Worm (Caenorhabditis elegans): ENCODE data around the gene srh-15.

The srh-15 gene

ce11 chrV:13309806-13310205 is 11.0 kb upstream of the srh-15 start:
- TF ChIP-seq med-1 (GFP tag; optimal IDR thresholded peaks at IDR 0.05; ENCODE audit: insufficient read depth) = no peak
- no peak for TF ChIP-seq tab-1 (GFP tag; IDR thresholded peaks at IDR 0.05)
- TF ChIP-seq ref-1 (GFP tag; conservative IDR thresholded peaks at IDR 0.05) = no peak
- no peak for TF ChIP-seq T22C8.4 (GFP tag; IDR thresholded peaks at IDR 0.05)
- no peak for TF ChIP-seq cog-1 (tag; optimal IDR thresholded peaks at IDR 0.05)
- no peak for TF ChIP-seq klf-2 (GFP tag; conservative IDR thresholded peaks at IDR 0.05)
- no peak for TF ChIP-seq ztf-29 (GFP tag; IDR thresholded peaks at IDR 0.05)
- no peak for TF ChIP-seq ztf-23 (GFP tag; IDR thresholded peaks at IDR 0.05)
- no peak for TF ChIP-seq flt-1 (GFP tag; IDR thresholded peaks at IDR 0.05)

DNA sequence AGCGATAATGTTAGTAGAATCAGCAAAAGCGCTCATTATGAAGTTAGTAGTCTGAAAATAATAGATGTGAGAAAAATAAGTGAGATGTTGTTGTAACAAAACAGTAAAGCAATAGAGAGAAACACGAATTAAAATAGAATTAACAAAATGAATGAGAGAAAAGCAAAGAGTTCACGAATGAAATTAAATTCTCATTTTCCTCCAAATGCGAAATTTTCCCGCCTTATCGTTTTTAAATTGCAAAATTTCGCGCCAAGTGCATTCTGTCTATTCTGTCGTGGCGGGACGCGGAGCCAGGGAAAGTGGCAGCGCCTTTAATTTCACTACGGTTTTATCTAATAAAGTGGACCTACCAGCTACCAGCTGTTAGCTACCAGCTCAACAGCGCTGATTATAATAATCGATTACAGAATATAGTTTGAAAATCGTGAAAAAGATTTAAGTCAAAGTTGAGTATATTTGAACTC is 8.5 kb upstream of the srh-15 start, which contains the start of gene nasp-2:
nasp-2 (minus strand) TSS at position 51 of the 467 bp plus-strand sequence.
- no peak for TF ChIP-seq klf-2 (GFP tag; conservative IDR thresholded peaks at IDR 0.05)
- TF ChIP-seq T22C8.4 (GFP tag; IDR thresholded peaks at IDR 0.05) = no peak
- TF ChIP-seq ref-1 (GFP tag; conservative IDR thresholded peaks at IDR 0.05) = no peak
- no peak for TF ChIP-seq cog-1 (tag; optimal IDR thresholded peaks at IDR 0.05)
- TF ChIP-seq tab-1 (GFP tag; IDR thresholded peaks at IDR 0.05) = no peak
- TF ChIP-seq ztf-23 (GFP tag; IDR thresholded peaks at IDR 0.05) = no peak
- no peak for TF ChIP-seq med-1 (GFP tag; optimal IDR thresholded peaks at IDR 0.05; ENCODE audit: insufficient read depth)
- no peak for TF ChIP-seq ztf-29 (GFP tag; IDR thresholded peaks at IDR 0.05)

DNA sequence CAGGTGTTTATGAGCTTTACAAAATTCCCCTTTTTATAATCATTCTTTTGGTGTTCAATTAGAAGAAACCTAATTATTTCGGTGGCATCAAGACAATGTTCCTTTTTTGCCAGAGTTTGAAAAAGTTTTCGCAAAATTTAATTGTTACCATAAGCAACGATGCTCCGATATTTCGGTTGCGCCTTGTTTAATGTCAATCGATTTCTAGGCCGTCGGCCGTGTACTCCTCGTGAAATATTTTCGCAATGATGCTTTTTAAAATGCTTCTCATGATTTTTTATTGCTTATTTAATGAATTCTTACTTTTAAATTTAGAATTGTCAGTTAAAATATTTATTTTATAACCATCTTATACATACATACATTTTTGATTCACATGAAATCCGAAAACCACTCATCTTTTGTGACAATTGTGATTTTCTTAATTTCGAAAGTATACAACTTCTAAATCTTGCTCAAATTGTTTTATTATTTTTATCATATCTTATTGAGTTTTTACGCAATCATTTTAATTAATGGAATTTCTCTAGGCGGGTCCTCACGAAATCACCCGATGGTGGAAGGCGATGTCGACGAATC is 7.6 kb upstream of the srh-15 start, which contains the start of gene C50B6.3:
C50B6.3 (plus strand) TSS at position 529 of the 579 bp plus-strand sequence.
- TF ChIP-seq T22C8.4 (GFP tag; IDR thresholded peaks at IDR 0.05) (peak; percentile 69), flt-1 (GFP tag; IDR thresholded peaks at IDR 0.05) (no peak), klf-2 (GFP tag; conservative IDR thresholded peaks at IDR 0.05) (no peak), tab-1 (GFP tag; IDR thresholded peaks at IDR 0.05) (no peak), ztf-23 (GFP tag; IDR thresholded peaks at IDR 0.05) (0 out of 2 replicates have a peak, but pooled peaks have one; percentile 62), ref-1 (GFP tag; conservative IDR thresholded peaks at IDR 0.05) (no peak), ztf-29 (GFP tag; IDR thresholded peaks at IDR 0.05) (no peak), med-1 (GFP tag; optimal IDR thresholded peaks at IDR 0.05; ENCODE audit: insufficient read depth) (no peak), cog-1 (tag; optimal IDR thresholded peaks at IDR 0.05) (no peak)

- TF ChIP-seq tab-1 (GFP tag; IDR thresholded peaks at IDR 0.05) (0 out of 2 replicates have a peak, but pooled peaks have one; percentile 31), klf-2 (GFP tag; conservative IDR thresholded peaks at IDR 0.05) (0 out of 2 replicates have a peak, but pooled peaks have one; percentile 8)
Measured at ce11 chrV:13317247-13317646, 3.5 kb upstream of the srh-15 start.

DNA sequence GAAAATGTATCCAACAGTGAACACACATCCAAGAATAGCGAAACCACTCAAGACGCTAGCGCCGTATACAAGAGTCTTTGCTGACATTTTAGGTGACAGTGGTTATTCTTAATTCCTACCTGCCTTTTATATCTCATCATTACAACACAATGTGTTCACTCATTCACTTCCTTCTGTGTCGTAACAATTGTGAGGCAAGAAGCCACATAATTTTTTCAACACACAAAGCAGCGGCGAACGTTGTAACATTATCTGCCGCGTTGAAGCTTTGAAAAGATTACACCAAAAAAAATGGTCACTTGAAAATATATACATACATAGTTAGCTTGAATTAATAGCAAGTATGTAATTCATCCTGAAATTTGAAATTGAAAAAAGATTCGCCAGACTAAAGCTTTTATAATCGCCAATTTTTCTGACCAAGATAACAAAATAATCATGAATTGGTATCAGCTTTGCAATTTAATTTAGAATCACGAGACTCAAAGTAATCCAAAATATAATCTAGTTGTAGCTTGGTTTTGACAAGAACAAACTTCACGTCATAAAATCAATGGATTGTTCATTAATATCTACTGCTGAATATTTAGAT is 2.8 kb upstream of the srh-15 start, which contains the start of the genes col-161 and srh-18:
col-161 (minus strand) TSS at position 101 of the 592 bp plus-strand sequence.
srh-18 (plus strand) TSS at position 542 of the 592 bp plus-strand sequence.
- no peak for TF ChIP-seq med-1 (GFP tag; optimal IDR thresholded peaks at IDR 0.05; ENCODE audit: insufficient read depth)
- no peak for TF ChIP-seq ztf-23 (GFP tag; IDR thresholded peaks at IDR 0.05)
- TF ChIP-seq ztf-29 (GFP tag; IDR thresholded peaks at IDR 0.05) = no peak
- TF ChIP-seq T22C8.4 (GFP tag; IDR thresholded peaks at IDR 0.05) = no peak
- no peak for TF ChIP-seq tab-1 (GFP tag; IDR thresholded peaks at IDR 0.05)
- no peak for TF ChIP-seq klf-2 (GFP tag; conservative IDR thresholded peaks at IDR 0.05)
- no peak for TF ChIP-seq flt-1 (GFP tag; IDR thresholded peaks at IDR 0.05)
- no peak for TF ChIP-seq ref-1 (GFP tag; conservative IDR thresholded peaks at IDR 0.05)
- TF ChIP-seq cog-1 (tag; optimal IDR thresholded peaks at IDR 0.05) = no peak

ce11 chrV:13324933-13325760 is 4.4 kb downstream of the srh-15 start, which contains the start of gene C50B6.7:
Gene C50B6.7 (minus strand): TSS chrV:13324983.
- TF ChIP-seq klf-2 (GFP tag; conservative IDR thresholded peaks at IDR 0.05) (no peak), T22C8.4 (GFP tag; IDR thresholded peaks at IDR 0.05) (no peak), tab-1 (GFP tag; IDR thresholded peaks at IDR 0.05) (no peak), ref-1 (GFP tag; conservative IDR thresholded peaks at IDR 0.05) (no peak), flt-1 (GFP tag; IDR thresholded peaks at IDR 0.05) (no peak), med-1 (GFP tag; optimal IDR thresholded peaks at IDR 0.05; ENCODE audit: insufficient read depth) (no peak), ztf-29 (GFP tag; IDR thresholded peaks at IDR 0.05) (no peak), cog-1 (tag; optimal IDR thresholded peaks at IDR 0.05) (no peak), ztf-23 (GFP tag; IDR thresholded peaks at IDR 0.05) (no peak)

DNA sequence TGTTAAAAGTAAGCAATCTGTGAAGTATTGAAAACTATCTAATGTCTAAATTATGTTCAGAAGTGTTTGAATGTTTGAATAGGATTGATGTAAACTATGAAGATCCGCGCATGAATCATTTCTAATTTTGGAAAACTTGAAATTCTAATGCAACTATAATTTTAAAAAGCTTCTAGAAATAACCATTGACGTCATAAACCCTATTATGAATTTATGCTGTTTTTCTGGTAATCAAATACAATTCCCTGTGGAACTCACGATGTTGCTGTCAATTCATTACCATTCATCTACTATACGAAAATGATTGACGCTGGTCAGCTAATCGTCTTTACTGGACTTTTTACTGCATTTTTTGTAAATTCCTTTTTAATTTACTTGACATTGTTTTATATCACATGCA is 6.7 kb downstream of the srh-15 start, which contains the start of gene str-37:
str-37 (plus strand) TSS at position 301 of the 400 bp plus-strand sequence.
- TF ChIP-seq ztf-29 (GFP tag; IDR thresholded peaks at IDR 0.05) = no peak
- TF ChIP-seq klf-2 (GFP tag; conservative IDR thresholded peaks at IDR 0.05) = no peak
- TF ChIP-seq ztf-23 (GFP tag; IDR thresholded peaks at IDR 0.05) = no peak

DNA sequence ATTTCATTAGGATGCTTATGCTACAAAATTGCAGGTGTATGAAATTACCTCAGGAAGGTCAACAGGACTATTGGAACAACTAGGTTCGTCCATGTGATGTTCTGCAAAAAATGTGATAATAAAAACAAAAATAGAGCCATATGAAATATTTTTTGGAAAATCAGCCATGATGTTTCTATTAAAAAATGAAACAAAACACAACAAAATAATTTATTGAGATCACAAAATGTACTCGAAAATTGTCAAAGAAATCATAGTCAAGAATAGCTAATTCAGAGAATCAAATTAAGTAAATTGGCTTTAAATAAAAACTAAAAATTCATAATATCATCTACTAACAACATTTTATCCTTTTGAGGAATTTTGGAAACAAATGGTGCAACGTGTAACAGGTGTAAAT is 10.1 kb downstream of the srh-15 start, which contains the start of gene nhr-129:
nhr-129 (minus strand) TSS at position 101 of the 400 bp plus-strand sequence.
- TF ChIP-seq cog-1 (tag; optimal IDR thresholded peaks at IDR 0.05) (no peak), klf-2 (GFP tag; conservative IDR thresholded peaks at IDR 0.05) (no peak), med-1 (GFP tag; optimal IDR thresholded peaks at IDR 0.05; ENCODE audit: insufficient read depth) (no peak), tab-1 (GFP tag; IDR thresholded peaks at IDR 0.05) (no peak), flt-1 (GFP tag; IDR thresholded peaks at IDR 0.05) (no peak), T22C8.4 (GFP tag; IDR thresholded peaks at IDR 0.05) (no peak), ref-1 (GFP tag; conservative IDR thresholded peaks at IDR 0.05) (no peak), ztf-23 (GFP tag; IDR thresholded peaks at IDR 0.05) (no peak), ztf-29 (GFP tag; IDR thresholded peaks at IDR 0.05) (no peak)
